Fruit fly (Drosophila melanogaster): ENCODE data around the gene CG13989.

dm6 chr2L:6198822-6199221 is 38.6 kb downstream of the CG13989 start:
- TF ChIP-seq dmrt93B (GFP tag; optimal IDR thresholded peaks at IDR 0.05), result no peak
- TF ChIP-seq h (GFP tag; optimal IDR thresholded peaks at IDR 0.05), result no peak
- no peak for TF ChIP-seq CrebA (GFP tag; optimal IDR thresholded peaks at IDR 0.05; ENCODE audit: borderline replicate concordance)
- no peak for TF ChIP-seq N (GFP tag; optimal IDR thresholded peaks at IDR 0.05)
- TF ChIP-seq sage (GFP tag; optimal IDR thresholded peaks at IDR 0.05), result no peak
- no peak for TF ChIP-seq usp (GFP tag; optimal IDR thresholded peaks at IDR 0.05)
- TF ChIP-seq br (GFP tag; optimal IDR thresholded peaks at IDR 0.05), result no peak
- TF ChIP-seq Hr78 (GFP tag; optimal IDR thresholded peaks at IDR 0.05), result no peak
- TF ChIP-seq dsf (GFP tag; optimal IDR thresholded peaks at IDR 0.05; ENCODE audit: borderline replicate concordance), result no peak
- TF ChIP-seq pan (optimal IDR thresholded peaks at IDR 0.05), result no peak
- TF ChIP-seq Dif (GFP tag; optimal IDR thresholded peaks at IDR 0.05; ENCODE audit: partially characterized antibody), result no peak
- TF ChIP-seq Abd-B (GFP tag; optimal IDR thresholded peaks at IDR 0.05), result no peak
